Worm (Caenorhabditis elegans) whole organism, L3 larva: ENCODE data around the gene srxa-8.

Experiments
- R02D3.7 ChIP-seq: fragments of 150-350 bp; optimal IDR thresholded peaks from 2 replicates; lab custom pipeline; 2014; ENCODE audit warnings: missing biosample characterization, missing genetic modification characterization
- ZK546.5 ChIP-seq: sonication (generic microtip); optimal IDR thresholded peaks from 2 replicates; lab custom pipeline; 2017; ENCODE audit warnings: missing biosample characterization, missing genetic modification characterization
- ama-1 ChIP-seq: fragments of 150-350 bp; optimal IDR thresholded peaks from 2 replicates; lab custom pipeline; 2018
- ceh-16 ChIP-seq: sonication (generic microtip); optimal IDR thresholded peaks from 2 replicates; lab custom pipeline; 2017; ENCODE audit warnings: missing biosample characterization, missing genetic modification characterization
- ceh-28 ChIP-seq: fragments of 150-350 bp; optimal IDR thresholded peaks from 2 replicates; lab custom pipeline; 2014; ENCODE audit warnings: missing biosample characterization, missing genetic modification reagents, missing genetic modification characterization
- ceh-82 ChIP-seq: fragments of 150-350 bp; optimal IDR thresholded peaks from 2 replicates; lab custom pipeline; 2014; ENCODE audit warnings: missing biosample characterization, missing genetic modification characterization
- egl-5 ChIP-seq: fragments of 150-350 bp; optimal IDR thresholded peaks from 2 replicates; lab custom pipeline; 2017; ENCODE audit warnings: missing biosample characterization, missing genetic modification reagents, missing genetic modification characterization, inconsistent platforms
- elt-1 ChIP-seq: fragments of 150-350 bp; optimal IDR thresholded peaks from 2 replicates; lab custom pipeline; 2014; ENCODE audit warnings: missing biosample characterization, missing genetic modification characterization
- elt-2 ChIP-seq: sonication (generic microtip); optimal IDR thresholded peaks from 2 replicates; lab custom pipeline; 2016; ENCODE audit warnings: missing genetic modification reagents, mild to moderate bottlenecking, missing genetic modification characterization, missing compliant biosample characterization
- eor-1 ChIP-seq, 2 experiments: fragments of 150-350 bp; optimal IDR thresholded peaks; 2 replicates each; lab custom pipeline; 2014 to 2018; ENCODE audit warnings: missing biosample characterization in 2 of 2, missing genetic modification characterization in 2 of 2
- fkh-2 ChIP-seq: fragments of 150-350 bp; optimal IDR thresholded peaks from 2 replicates; lab custom pipeline; 2014; ENCODE audit warnings: missing biosample characterization, missing genetic modification reagents, missing genetic modification characterization
- fos-1 ChIP-seq: fragments of 150-350 bp; optimal IDR thresholded peaks from 2 replicates; lab custom pipeline; 2014; ENCODE audit warnings: missing biosample characterization, missing genetic modification characterization
- jun-1 ChIP-seq: fragments of 150-350 bp; optimal IDR thresholded peaks from 2 replicates; lab custom pipeline; 2014; ENCODE audit warnings: missing biosample characterization, missing genetic modification reagents, missing genetic modification characterization
- lsy-12 ChIP-seq: sonication (generic microtip); optimal IDR thresholded peaks from 2 replicates; lab custom pipeline; 2016; ENCODE audit warnings: mild to moderate bottlenecking, missing genetic modification characterization, missing compliant biosample characterization
- mdl-1 ChIP-seq: fragments of 150-350 bp; optimal IDR thresholded peaks from 2 replicates; lab custom pipeline; 2014; ENCODE audit warnings: missing biosample characterization, missing genetic modification characterization
- mml-1 ChIP-seq: fragments of 150-350 bp; sonication (generic microtip); optimal IDR thresholded peaks from 3 replicates; lab custom pipeline; 2014; ENCODE audit warnings: missing biosample characterization, missing genetic modification characterization
- nfya-1 ChIP-seq: sonication (generic microtip); optimal IDR thresholded peaks from 2 replicates; lab custom pipeline; 2017; ENCODE audit warnings: missing genetic modification characterization, mild to moderate bottlenecking, missing compliant biosample characterization, antibody characterized with exemption, moderate library complexity; ENCODE audit not compliant: insufficient read depth
- nhr-12 ChIP-seq: fragments of 150-350 bp; optimal IDR thresholded peaks from 2 replicates; lab custom pipeline; 2014; ENCODE audit warnings: missing biosample characterization, missing genetic modification characterization
- nhr-23 ChIP-seq: fragments of 150-350 bp; optimal IDR thresholded peaks from 2 replicates; lab custom pipeline; 2014; ENCODE audit warnings: missing biosample characterization, missing genetic modification reagents, missing genetic modification characterization
- nhr-25 ChIP-seq: sonication (generic microtip); optimal IDR thresholded peaks from 2 replicates; lab custom pipeline; 2017; ENCODE audit warnings: missing biosample characterization, missing genetic modification characterization
- nhr-43 ChIP-seq: sonication (generic microtip); optimal IDR thresholded peaks from 2 replicates; lab custom pipeline; 2016; ENCODE audit warnings: mild to moderate bottlenecking, missing genetic modification characterization, missing compliant biosample characterization; ENCODE audit not compliant: poor library complexity, severe bottlenecking
- nhr-67 ChIP-seq: fragments of 150-350 bp; optimal IDR thresholded peaks from 2 replicates; lab custom pipeline; 2014; ENCODE audit warnings: missing biosample characterization, missing genetic modification characterization
- nhr-76 ChIP-seq: fragments of 150-350 bp; sonication (generic microtip); optimal IDR thresholded peaks from 5 replicates; lab custom pipeline; 2014; ENCODE audit warnings: missing biosample characterization, missing genetic modification characterization
- pha-4 ChIP-seq: fragments of 150-350 bp; optimal IDR thresholded peaks from 2 replicates; lab custom pipeline; 2014; ENCODE audit warnings: missing biosample characterization, missing genetic modification reagents, missing genetic modification characterization
- pqm-1 ChIP-seq: fragments of 150-350 bp; optimal IDR thresholded peaks from 2 replicates; lab custom pipeline; 2017; ENCODE audit warnings: missing biosample characterization, missing genetic modification characterization, inconsistent platforms
- unc-39 ChIP-seq: sonication (generic microtip); optimal IDR thresholded peaks from 4 replicates; lab custom pipeline; 2017; ENCODE audit warnings: missing biosample characterization, missing genetic modification characterization
- unc-62 ChIP-seq: fragments of 150-350 bp; sonication (generic microtip); optimal IDR thresholded peaks from 4 replicates; lab custom pipeline; 2014; ENCODE audit warnings: missing biosample characterization, missing genetic modification reagents, missing genetic modification characterization
- zag-1 ChIP-seq: fragments of 150-350 bp; optimal IDR thresholded peaks from 2 replicates; lab custom pipeline; 2014; ENCODE audit warnings: missing biosample characterization, missing genetic modification characterization
- ztf-4 ChIP-seq: fragments of 150-350 bp; optimal IDR thresholded peaks from 2 replicates; lab custom pipeline; 2014; ENCODE audit warnings: missing biosample characterization, missing genetic modification characterization

Gene srxa-8

ce11 chrX:13318316-13318715, 9.7 kb upstream of the srxa-8 start:
- TF ChIP-seq pqm-1 (tag; lab: Kevin White, UChicago) = no peak
- no peak for TF ChIP-seq nhr-23 (tag; lab: Kevin White, UChicago)
- no peak for TF ChIP-seq ztf-4 (tag; lab: Kevin White, UChicago)
- no peak for TF ChIP-seq ceh-16 (tag; lab: Kevin White, UChicago)
- no peak for TF ChIP-seq unc-62 (GFP tag; lab: Kevin White, UChicago)
- no peak for TF ChIP-seq ZK546.5
- no peak for TF ChIP-seq nhr-12
- TF ChIP-seq elt-2 (tag; lab: Kevin White, UChicago) = peak; percentile 31
- no peak for TF ChIP-seq ceh-28 (tag; lab: Kevin White, UChicago)

ce11 chrX:13317532-13317931, 8.9 kb upstream of the srxa-8 start:
- TF ChIP-seq lsy-12 (tag; lab: Kevin White, UChicago) (no peak), elt-2 (tag; lab: Kevin White, UChicago) (no peak), ZK546.5 (no peak), elt-1 (no peak), nfya-1 (peak; percentile 17), egl-5 (peak; percentile 46), fkh-2 (no peak), unc-39 (tag; lab: Kevin White, UChicago) (no peak)

- TF ChIP-seq zag-1 (no peak), R02D3.7 (tag; lab: Kevin White, UChicago) (no peak), nhr-25 (peak; percentile 61), nfya-1 (no peak), egl-5 (no peak), pha-4 (tag; lab: Kevin White, UChicago) (no peak), nhr-23 (tag; lab: Kevin White, UChicago) (peak; percentile 37), nhr-76 (tag; lab: Kevin White, UChicago) (no peak), unc-39 (tag; lab: Kevin White, UChicago) (no peak), mml-1 (tag; lab: Kevin White, UChicago) (no peak), nhr-43 (tag; lab: Kevin White, UChicago) (peak; percentile 8)
Measured at ce11 chrX:13315093-13315492, 6.4 kb upstream of the srxa-8 start.

ce11 chrX:13311641-13312423, 3.2 kb upstream of the srxa-8 start, which contains the start of gene F46G10.1:
Gene F46G10.1, minus strand, starts transcription at chrX:13311755.
- TF ChIP-seq pha-4 (tag; lab: Kevin White, UChicago) = peak; percentile 58
- TF ChIP-seq fkh-2 = no peak
- peak; percentile 73 for TF ChIP-seq elt-2 (tag; lab: Kevin White, UChicago)
- peak; percentile 81 for TF ChIP-seq pqm-1 (tag; lab: Kevin White, UChicago)
- peak; percentile 25 for TF ChIP-seq fos-1
- no peak for TF ChIP-seq ama-1 (lab: Kevin White, UChicago)
- TF ChIP-seq, all 47 proteins: peak for 4

- peak; percentile 76 for TF ChIP-seq pha-4 (tag; lab: Kevin White, UChicago)
- TF ChIP-seq nhr-67 (tag; lab: Kevin White, UChicago) = no peak
- peak; percentile 97 for TF ChIP-seq elt-2 (tag; lab: Kevin White, UChicago)
- no peak for TF ChIP-seq mdl-1
- no peak for TF ChIP-seq nhr-12
- TF ChIP-seq jun-1 (tag; lab: Kevin White, UChicago) = peak; percentile 23
- TF ChIP-seq pqm-1 (tag; lab: Kevin White, UChicago) = peak; percentile 96
- TF ChIP-seq lsy-12 (tag; lab: Kevin White, UChicago) = peak; percentile 5
Measured at ce11 chrX:13310763-13311162, 2.1 kb upstream of the srxa-8 start.

ce11 chrX:13307852-13308251, 793 bp downstream of the srxa-8 start:
- TF ChIP-seq nfya-1 (peak; percentile 8), eor-1 (tag; optimal IDR thresholded peaks at IDR 0.05; lab: Kevin White, UChicago) (no peak), nhr-43 (tag; lab: Kevin White, UChicago) (peak; percentile 7), ceh-82 (tag; lab: Kevin White, UChicago) (no peak)
